Worm (Caenorhabditis elegans) whole organism, L4/young adult: ENCODE measurements around the gene Y54G9A.5.

Experiments used
- W03F9.2 ChIP-seq: fragments of 150-350 bp; optimal IDR thresholded peaks from 2 replicates; lab custom pipeline; 2014; ENCODE audit warnings: missing biosample characterization, missing genetic modification characterization
- dao-5 ChIP-seq: sonication (generic microtip); optimal IDR thresholded peaks from 2 replicates; lab custom pipeline; 2016; ENCODE audit warnings: missing genotype, missing genetic modification characterization, moderate library complexity, missing compliant biosample characterization
- him-1 ChIP-seq: sonication (generic microtip); optimal IDR thresholded peaks from 2 replicates; lab custom pipeline; 2016; ENCODE audit warnings: missing genotype, missing genetic modification reagents, missing genetic modification characterization, missing compliant biosample characterization

Y54G9A.5 gene

ce11 chrII:13715333-13715732, 7.5 kb upstream of the Y54G9A.5 start:
- TF ChIP-seq him-1 (tag; lab: Kevin White, UChicago) (no peak), dao-5 (tag; lab: Kevin White, UChicago) (no peak), W03F9.2 (tag; lab: Kevin White, UChicago) (no peak)

DNA sequence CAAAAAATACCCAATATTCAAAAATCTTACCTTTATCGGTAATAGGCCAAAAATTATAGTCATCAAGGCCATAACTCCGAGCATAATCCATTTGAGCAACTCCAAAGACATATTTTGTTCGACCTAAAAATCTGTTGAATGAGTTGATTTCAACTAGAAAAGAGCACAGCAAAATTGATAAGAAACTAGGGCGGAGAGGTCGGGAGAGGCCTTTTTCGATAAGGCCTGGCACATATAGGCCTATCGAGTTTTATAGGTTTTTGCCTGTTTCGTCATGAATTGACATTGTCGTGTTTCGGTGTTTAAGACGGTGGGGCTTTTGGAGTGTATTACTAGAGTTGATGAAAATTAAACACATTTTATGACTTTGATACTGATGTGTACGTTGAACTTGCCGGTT, 7.1 kb upstream of the Y54G9A.5 start, which contains the start of gene zipt-2.3:
Gene zipt-2.3, minus strand, starts transcription at position 147 of the 400 bp plus-strand sequence.
- TF ChIP-seq him-1 (tag; lab: Kevin White, UChicago) (no peak), W03F9.2 (tag; lab: Kevin White, UChicago) (no peak), dao-5 (tag; lab: Kevin White, UChicago) (no peak)

DNA sequence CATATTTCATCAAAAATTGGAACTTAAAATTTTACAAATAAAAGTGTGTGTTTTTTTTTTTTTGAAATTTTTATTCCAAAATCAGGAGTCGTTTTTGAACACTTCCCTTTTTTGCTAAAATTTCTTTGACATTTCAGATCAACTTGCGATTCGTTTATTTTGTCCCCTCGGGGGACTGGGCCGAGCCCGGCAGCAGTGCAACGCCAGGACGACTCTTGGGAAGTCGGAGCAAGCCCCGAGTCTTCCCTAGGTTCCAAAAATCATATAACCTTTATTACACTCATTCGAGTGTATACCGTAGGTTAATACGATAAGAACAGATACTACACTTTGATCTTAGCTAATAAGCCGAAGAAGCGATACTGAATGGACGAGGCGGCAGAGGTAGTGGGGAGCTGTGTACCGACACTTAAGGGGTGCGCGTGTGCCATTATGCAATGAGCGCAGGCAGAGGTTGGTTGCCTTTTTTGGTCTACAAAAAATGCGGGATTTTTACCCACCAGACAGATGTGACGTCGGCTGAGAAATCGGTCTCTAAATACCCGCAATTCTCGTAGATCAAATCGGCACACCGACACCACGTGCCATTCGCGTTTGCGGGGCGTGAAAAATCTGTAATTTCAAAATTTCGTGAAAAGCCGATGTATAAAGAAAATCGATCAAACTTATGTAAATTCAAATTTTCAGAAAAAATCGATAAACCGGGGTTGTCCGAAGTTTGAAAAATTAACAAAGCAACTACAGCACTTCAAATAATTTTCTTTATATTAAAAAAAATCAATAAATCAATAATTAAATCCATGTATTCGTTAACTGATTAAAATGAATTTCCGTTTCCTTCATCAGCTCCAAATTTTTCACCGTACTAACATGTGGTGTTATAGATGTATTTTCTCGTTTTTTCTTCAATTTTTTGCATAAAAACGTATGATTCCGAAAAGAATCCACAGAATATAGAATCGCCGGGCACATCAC, 5.1 kb upstream of the Y54G9A.5 start:
- no peak for TF ChIP-seq W03F9.2 (tag; lab: Kevin White, UChicago)
- no peak for TF ChIP-seq dao-5 (tag; lab: Kevin White, UChicago)
- no peak for TF ChIP-seq him-1 (tag; lab: Kevin White, UChicago)

ce11 chrII:13720650-13721049, 2.2 kb upstream of the Y54G9A.5 start:
- TF ChIP-seq him-1 (tag; lab: Kevin White, UChicago) = no peak
- TF ChIP-seq W03F9.2 (tag; lab: Kevin White, UChicago) = no peak
- no peak for TF ChIP-seq dao-5 (tag; lab: Kevin White, UChicago)

- no peak for TF ChIP-seq W03F9.2 (tag; lab: Kevin White, UChicago)
- no peak for TF ChIP-seq dao-5 (tag; lab: Kevin White, UChicago)
- no peak for TF ChIP-seq him-1 (tag; lab: Kevin White, UChicago)
These were observed 1.6 kb upstream of the Y54G9A.5 start, which contains the start of gene sre-46 for ce11 chrII:13721218-13721617. sre-46 (minus strand) TSS chrII:13721318.

- TF ChIP-seq dao-5 (tag; lab: Kevin White, UChicago) (no peak), W03F9.2 (tag; lab: Kevin White, UChicago) (no peak), him-1 (tag; lab: Kevin White, UChicago) (no peak)
These were observed 947 bp downstream of the Y54G9A.5 start for ce11 chrII:13723754-13724153.

- TF ChIP-seq dao-5 (tag; lab: Kevin White, UChicago) = no peak
- TF ChIP-seq W03F9.2 (tag; lab: Kevin White, UChicago) = no peak
- TF ChIP-seq him-1 (tag; lab: Kevin White, UChicago) = no peak
These were observed 3.0 kb downstream of the Y54G9A.5 start, which contains the start of the genes Y54G9A.7 and bub-3 for ce11 chrII:13725793-13726192. Y54G9A.7 (minus strand) TSS chrII:13725799. bub-3 (plus strand) TSS chrII:13726062.

- TF ChIP-seq W03F9.2 (tag; lab: Kevin White, UChicago) (no peak), him-1 (tag; lab: Kevin White, UChicago) (no peak), dao-5 (tag; lab: Kevin White, UChicago) (no peak)
These were observed 6.6 kb downstream of the Y54G9A.5 start, which contains the start of gene Y54G9A.9 for ce11 chrII:13729416-13729815. Y54G9A.9 (plus strand) TSS chrII:13729716.

DNA sequence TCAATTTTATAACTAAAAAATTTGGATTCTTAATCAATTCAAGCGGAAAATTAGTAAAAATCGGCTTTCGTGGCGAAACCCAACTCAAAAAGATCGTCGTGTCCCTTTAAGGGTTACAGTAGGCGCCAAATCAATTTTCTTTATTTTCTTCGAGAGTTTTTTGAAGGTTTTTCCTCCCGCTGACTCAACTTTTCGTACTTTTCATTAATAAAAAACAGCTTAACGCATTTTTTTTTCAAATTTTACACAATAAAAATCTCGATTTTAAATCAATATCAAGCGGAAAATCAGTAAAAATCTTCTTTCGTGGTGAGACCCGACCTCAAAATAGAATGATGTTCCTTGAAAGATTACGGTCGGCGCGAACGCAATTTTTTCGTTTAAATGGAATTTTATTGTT, 9.3 kb downstream of the Y54G9A.5 start:
- TF ChIP-seq dao-5 (tag; lab: Kevin White, UChicago) = no peak
- TF ChIP-seq W03F9.2 (tag; lab: Kevin White, UChicago) = peak; percentile 13

DNA sequence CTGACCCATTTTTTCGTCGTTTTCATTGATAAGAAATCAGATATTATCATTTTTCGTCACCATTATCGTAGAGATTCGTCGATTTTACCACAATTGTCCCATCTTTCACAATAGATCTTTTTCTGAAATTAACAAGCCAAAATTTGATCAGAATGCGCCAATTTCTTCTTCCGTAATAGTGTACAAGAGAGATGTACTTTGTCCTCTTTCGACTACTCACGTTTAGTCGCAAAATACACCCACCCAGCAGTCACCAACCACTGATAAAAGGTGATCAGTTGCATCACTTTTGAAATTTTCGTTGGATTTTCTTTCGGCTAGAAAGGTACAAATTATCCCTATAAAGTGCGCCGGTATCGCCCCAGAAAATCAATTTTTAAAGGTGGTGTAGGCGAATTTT, 9.8 kb downstream of the Y54G9A.5 start:
- TF ChIP-seq dao-5 (tag; lab: Kevin White, UChicago) (no peak), W03F9.2 (tag; lab: Kevin White, UChicago) (no peak), him-1 (tag; lab: Kevin White, UChicago) (no peak)

- no peak for TF ChIP-seq him-1 (tag; lab: Kevin White, UChicago)
- no peak for TF ChIP-seq W03F9.2 (tag; lab: Kevin White, UChicago)
- TF ChIP-seq dao-5 (tag; lab: Kevin White, UChicago) = no peak
These were observed 13.3 kb downstream of the Y54G9A.5 start, which contains the start of gene R06B9.5 for ce11 chrII:13736089-13736488. R06B9.5 (plus strand) TSS chrII:13736320.

- TF ChIP-seq W03F9.2 (tag; lab: Kevin White, UChicago) = no peak
- no peak for TF ChIP-seq dao-5 (tag; lab: Kevin White, UChicago)
- TF ChIP-seq him-1 (tag; lab: Kevin White, UChicago) = no peak
These were observed 14.1 kb downstream of the Y54G9A.5 start for ce11 chrII:13736906-13737305.

ce11 chrII:13737751-13738525, 15.1 kb downstream of the Y54G9A.5 start:
- TF ChIP-seq W03F9.2 (tag; lab: Kevin White, UChicago) (no peak), dao-5 (tag; lab: Kevin White, UChicago) (no peak), him-1 (tag; lab: Kevin White, UChicago) (no peak)
